Fruit fly (Drosophila melanogaster) whole organism, prepupa: Measurements from ENCODE around the gene pad.

Experiments used
- CG1621 ChIP-seq: fragments of 200-800 bp; sonication (Bioruptor generic); optimal IDR thresholded peaks from 3 replicates; lab custom pipeline; 2018; ENCODE audit warnings: missing biosample characterization, mild to moderate bottlenecking, missing genetic modification characterization
- CG6163 ChIP-seq: fragments of 200-800 bp; sonication (Bioruptor generic); IDR thresholded peaks from 3 replicates; pipeline ENCODE4 v1.3.6; 2022; ENCODE audit warnings: missing biosample characterization, missing genetic modification characterization
- CG6854 ChIP-seq: fragments of 200-800 bp; sonication (Bioruptor generic); optimal IDR thresholded peaks from 2 replicates; lab custom pipeline; 2017; ENCODE audit warnings: missing biosample characterization, mild to moderate bottlenecking, missing genetic modification characterization
- CG8319 ChIP-seq: fragments of 200-800 bp; sonication (Bioruptor generic); optimal IDR thresholded peaks from 3 replicates; lab custom pipeline; 2016; ENCODE audit warnings: missing biosample characterization, missing genetic modification characterization
- Eip78C ChIP-seq: fragments of 200-800 bp; sonication (Bioruptor generic); peaks from one replicate; lab custom pipeline; 2016; ENCODE audit warnings: missing biosample characterization, missing genetic modification characterization
- Gug ChIP-seq: fragments of 200-800 bp; sonication (Bioruptor generic); IDR thresholded peaks from 2 replicates; pipeline ENCODE4 v1.3.6; 2022; ENCODE audit warnings: missing biosample characterization, missing genetic modification characterization
- Hr39 ChIP-seq: fragments of 200-800 bp; sonication (Bioruptor generic); optimal IDR thresholded peaks from 2 replicates; lab custom pipeline; 2016; ENCODE audit warnings: missing biosample characterization, missing genetic modification characterization
- Met ChIP-seq: fragments of 200-800 bp; sonication (Bioruptor generic); optimal IDR thresholded peaks from 3 replicates; lab custom pipeline; 2016; ENCODE audit warnings: missing biosample characterization, missing genetic modification characterization
- acj6 ChIP-seq: fragments of 200-800 bp; sonication (Bioruptor generic); optimal IDR thresholded peaks from 3 replicates; lab custom pipeline; 2016; ENCODE audit warnings: missing biosample characterization, missing genetic modification characterization
- fkh ChIP-seq: fragments of 200-800 bp; sonication (Bioruptor generic); optimal IDR thresholded peaks from 3 replicates; lab custom pipeline; 2017; ENCODE audit warnings: missing biosample characterization, mild to moderate bottlenecking, missing genetic modification characterization, moderate library complexity
- pdm3 ChIP-seq: fragments of 200-800 bp; sonication (Bioruptor generic); optimal IDR thresholded peaks from 3 replicates; lab custom pipeline; 2016; ENCODE audit warnings: missing biosample characterization, missing genetic modification characterization
- spab ChIP-seq: fragments of 200-800 bp; sonication (Bioruptor generic); optimal IDR thresholded peaks from 2 replicates; lab custom pipeline; 2017; ENCODE audit warnings: missing biosample characterization, mild to moderate bottlenecking, missing genetic modification characterization, missing genetic modification reagents

DNA sequence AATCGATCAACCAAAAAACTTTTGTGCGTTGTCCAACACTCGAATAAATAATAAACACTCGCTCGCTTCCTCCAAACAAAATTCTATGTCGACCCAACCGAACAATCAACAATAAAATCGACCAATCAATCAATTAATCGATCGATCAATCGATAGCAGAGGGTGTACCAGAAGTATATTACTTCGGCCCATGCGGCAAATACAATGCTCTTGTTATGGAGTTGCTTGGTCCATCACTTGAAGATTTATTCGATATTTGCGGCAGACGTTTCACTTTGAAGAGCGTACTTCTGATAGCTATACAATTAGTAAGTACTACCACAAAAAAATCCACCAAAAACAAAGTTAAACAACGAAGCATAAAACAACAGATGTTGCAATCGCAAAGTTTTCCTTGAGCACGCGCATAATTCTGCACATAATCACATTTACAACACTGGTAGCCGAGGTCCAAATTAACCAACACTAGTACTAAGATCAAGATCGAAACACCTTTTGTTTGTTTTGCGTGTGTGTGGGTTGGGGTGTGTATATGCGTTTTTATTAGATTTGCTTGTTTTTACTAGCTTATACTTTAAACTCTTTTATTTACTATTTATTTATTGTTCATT, 46.5 kb upstream of the pad start:
- TF ChIP-seq CG6854 (GFP tag; lab: Kevin White, UChicago) = no peak
- no peak for TF ChIP-seq acj6 (GFP tag; lab: Kevin White, UChicago)
- no peak for TF ChIP-seq Gug (GFP tag; lab: Robert Waterston, UW)
- no peak for TF ChIP-seq fkh
- TF ChIP-seq pdm3 = no peak
- TF ChIP-seq CG8319 (GFP tag; lab: Kevin White, UChicago) = no peak
- TF ChIP-seq CG6163 (GFP tag; lab: Robert Waterston, UW) = no peak
- no peak for TF ChIP-seq Met (GFP tag; lab: Kevin White, UChicago)
- no peak for TF ChIP-seq Hr39 (GFP tag; lab: Kevin White, UChicago)
- TF ChIP-seq Eip78C (GFP tag; lab: Kevin White, UChicago) = no peak
- no peak for TF ChIP-seq spab (GFP tag; lab: Kevin White, UChicago)
- TF ChIP-seq CG1621 (tag; lab: Kevin White, UChicago) = no peak
